Worm (Caenorhabditis elegans) whole organism, early embryonic: ENCODE measurements around the gene cnc-3.
A peak's percentile ranks its signal among the peaks of the same experiment; 100 is the strongest.

Experiments
- B0310.2 ChIP-seq: sonication (generic microtip); optimal IDR thresholded peaks from 2 replicates; lab custom pipeline; 2016; ENCODE audit warnings: mild to moderate bottlenecking, missing genetic modification characterization, missing compliant biosample characterization
- F13C5.2 ChIP-seq: sonication (generic microtip); optimal IDR thresholded peaks from 2 replicates; lab custom pipeline; 2017; ENCODE audit warnings: mild to moderate bottlenecking, missing genetic modification characterization, inconsistent platforms, missing compliant biosample characterization
- aly-1 ChIP-seq: sonication (generic microtip); optimal IDR thresholded peaks from 2 replicates; lab custom pipeline; 2016; ENCODE audit warnings: missing genetic modification characterization, missing compliant biosample characterization
- ama-1 ChIP-seq: fragments of 150-350 bp; optimal IDR thresholded peaks from 2 replicates; lab custom pipeline; 2014
- ceh-13 ChIP-seq: fragments of 200-800 bp; sonication (Bioruptor generic); optimal IDR thresholded peaks from 2 replicates; lab custom pipeline; 2018; ENCODE audit warnings: mild to moderate bottlenecking, missing genetic modification characterization, missing compliant biosample characterization
- ceh-36 ChIP-seq: sonication (generic microtip); optimal IDR thresholded peaks from 2 replicates; lab custom pipeline; 2016; ENCODE audit warnings: missing genetic modification characterization, inconsistent platforms, missing compliant biosample characterization
- ets-7 ChIP-seq: sonication (generic microtip); optimal IDR thresholded peaks from 2 replicates; lab custom pipeline; 2016; ENCODE audit warnings: missing genotype, missing genetic modification characterization, missing compliant biosample characterization
- flt-1 ChIP-seq: fragments of 200-800 bp; sonication (Bioruptor generic); IDR thresholded peaks from 2 replicates; pipeline ENCODE4 v1.3.6; 2022; ENCODE audit warnings: missing genetic modification characterization, missing compliant biosample characterization
- hmbx-1 ChIP-seq: sonication (generic microtip); optimal IDR thresholded peaks from 2 replicates; lab custom pipeline; 2016; ENCODE audit warnings: mild to moderate bottlenecking, missing genetic modification characterization, missing compliant biosample characterization
- hmg-4 ChIP-seq: fragments of 200-800 bp; sonication (Bioruptor generic); optimal IDR thresholded peaks from 2 replicates; lab custom pipeline; 2018; ENCODE audit warnings: mild to moderate bottlenecking, missing genetic modification characterization, missing compliant biosample characterization
- hnd-1 ChIP-seq: sonication (generic microtip); optimal IDR thresholded peaks from 2 replicates; lab custom pipeline; 2016; ENCODE audit warnings: missing genetic modification characterization, missing compliant biosample characterization
- pes-1 ChIP-seq: fragments of 200-800 bp; sonication (Bioruptor generic); IDR thresholded peaks from 2 replicates; pipeline ENCODE4 v1.3.6; 2022; ENCODE audit warnings: missing genetic modification reagents, missing genetic modification characterization, missing compliant biosample characterization
- scrt-1 ChIP-seq: fragments of 200-800 bp; sonication (Bioruptor generic); IDR thresholded peaks from 2 replicates; pipeline ENCODE4 v1.3.6; 2022; ENCODE audit warnings: missing genetic modification characterization, missing compliant biosample characterization
- sea-1 ChIP-seq: fragments of 200-800 bp; sonication (Bioruptor generic); conservative IDR thresholded peaks from 2 replicates; pipeline ENCODE4 v1.3.6; 2022; ENCODE audit warnings: missing genetic modification characterization, missing compliant biosample characterization
- tbx-11 ChIP-seq: fragments of 200-800 bp; sonication (Bioruptor generic); IDR thresholded peaks from 2 replicates; pipeline ENCODE4 v1.3.6; 2022; ENCODE audit warnings: missing genetic modification characterization, missing compliant biosample characterization
- tbx-37 ChIP-seq: fragments of 200-800 bp; sonication (Bioruptor generic); conservative IDR thresholded peaks from 2 replicates; pipeline ENCODE4 v1.3.6; 2022; ENCODE audit warnings: missing genetic modification reagents, missing genetic modification characterization, missing compliant biosample characterization
- tra-4 ChIP-seq: sonication (generic microtip); optimal IDR thresholded peaks from 2 replicates; lab custom pipeline; 2017; ENCODE audit warnings: missing genetic modification characterization, missing compliant biosample characterization

cnc-3 gene

DNA sequence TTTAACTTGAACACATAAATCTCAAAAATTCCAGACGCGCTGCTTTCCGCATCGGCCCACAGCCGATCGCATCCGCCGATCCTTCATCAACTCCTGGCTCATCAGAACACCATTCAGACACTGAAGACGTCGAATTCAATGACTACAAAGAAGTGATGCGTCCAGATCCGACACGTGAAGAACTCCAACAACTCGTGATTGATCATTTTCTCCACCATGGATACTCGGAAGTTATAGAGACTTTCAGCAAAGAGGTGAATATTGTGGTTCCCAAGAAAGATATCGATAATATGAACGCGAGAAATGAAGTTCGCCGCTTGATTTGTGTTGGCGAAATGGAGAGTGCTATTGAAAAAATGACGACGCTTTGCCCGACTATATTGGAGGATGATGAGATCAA lies 21.1 kb downstream of the cnc-3 start:
- TF ChIP-seq tbx-11 (no peak), aly-1 (no peak), tbx-37 (GFP tag; lab: Robert Waterston, UW) (no peak), sea-1 (GFP tag; lab: Robert Waterston, UW) (no peak), ama-1 (no peak)

DNA sequence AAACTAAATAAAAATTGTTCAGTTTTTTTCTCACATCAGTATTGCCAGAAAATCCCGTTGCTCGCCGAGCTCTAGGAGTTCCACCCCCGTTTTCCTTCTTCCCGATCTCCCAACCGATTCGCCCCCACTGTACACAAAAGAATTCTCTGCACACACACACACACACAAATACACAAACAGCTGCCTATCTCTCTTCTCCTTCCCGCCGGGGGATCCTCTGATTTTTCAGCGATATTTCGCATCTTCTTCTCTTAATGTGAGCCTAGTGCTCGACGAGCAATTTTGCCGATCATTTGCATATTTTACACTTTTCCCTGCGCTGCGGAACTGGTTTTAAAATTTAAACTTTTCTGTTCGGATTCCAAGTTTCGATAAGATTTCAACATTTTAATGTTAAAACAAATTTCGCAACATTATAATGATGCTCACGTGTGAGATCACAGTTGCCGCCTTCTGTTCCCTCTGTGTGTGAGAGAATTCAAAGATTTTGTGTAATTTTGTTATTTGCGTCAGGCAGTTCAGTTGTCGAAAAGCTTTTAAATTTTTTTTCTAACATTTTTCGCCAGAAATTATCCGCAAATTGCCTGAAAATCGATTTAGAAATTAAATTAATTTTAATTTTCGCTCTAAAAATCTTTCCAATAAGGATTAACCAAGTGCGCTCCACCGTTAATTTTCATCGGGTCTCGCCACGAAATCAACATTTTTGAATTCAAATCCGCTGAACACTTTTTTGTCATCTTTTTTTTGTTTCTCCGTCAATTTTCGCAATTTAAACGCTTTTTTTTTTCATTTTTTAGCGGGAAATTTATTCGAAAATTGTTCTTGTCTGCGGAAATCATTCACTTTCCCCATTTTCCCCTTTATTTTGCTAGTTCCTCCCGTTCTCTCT lies 23.5 kb downstream of the cnc-3 start:
- TF ChIP-seq ceh-36 (peak; percentile 6), scrt-1 (GFP tag; lab: Robert Waterston, UW) (no peak), pes-1 (GFP tag; lab: Robert Waterston, UW) (no peak), tbx-37 (GFP tag; lab: Robert Waterston, UW) (no peak), ama-1 (no peak), aly-1 (no peak), hnd-1 (no peak), F13C5.2 (tag; lab: Kevin White, UChicago) (no peak), hmg-4 (GFP tag; lab: Kevin White, UChicago) (peak; percentile 46), B0310.2 (tag; lab: Kevin White, UChicago) (no peak), sea-1 (GFP tag; lab: Robert Waterston, UW) (no peak), tbx-11 (no peak)

DNA sequence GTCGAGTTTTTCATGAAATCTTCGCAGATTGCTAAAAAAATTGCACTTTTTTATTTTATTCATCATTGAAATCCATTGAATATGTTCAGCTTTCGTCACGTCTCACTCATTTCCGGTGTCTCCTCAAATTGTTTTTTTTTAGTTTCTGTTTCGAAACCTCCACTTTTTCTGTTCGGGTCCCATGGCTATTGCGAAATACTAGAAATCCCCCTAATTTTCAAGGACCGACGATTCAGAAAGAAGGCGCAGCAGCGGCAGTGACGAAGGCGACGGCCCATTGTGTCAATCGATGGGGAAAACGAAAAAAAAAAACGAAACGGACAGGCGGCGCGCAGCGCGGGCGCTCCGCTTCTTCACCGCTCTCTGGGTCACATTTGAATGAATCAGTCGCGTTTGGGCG lies 24.2 kb downstream of the cnc-3 start:
- TF ChIP-seq flt-1 (GFP tag; lab: Robert Waterston, UW) (no peak), aly-1 (no peak), ceh-36 (no peak), hmbx-1 (tag; lab: Kevin White, UChicago) (no peak), tbx-37 (GFP tag; lab: Robert Waterston, UW) (no peak), sea-1 (GFP tag; lab: Robert Waterston, UW) (no peak), pes-1 (GFP tag; lab: Robert Waterston, UW) (no peak), scrt-1 (GFP tag; lab: Robert Waterston, UW) (no peak), ets-7 (no peak), hnd-1 (no peak), B0310.2 (tag; lab: Kevin White, UChicago) (no peak), ama-1 (no peak), ceh-13 (no peak), tbx-11 (no peak), F13C5.2 (tag; lab: Kevin White, UChicago) (no peak), tra-4 (tag; lab: Kevin White, UChicago) (no peak)

DNA sequence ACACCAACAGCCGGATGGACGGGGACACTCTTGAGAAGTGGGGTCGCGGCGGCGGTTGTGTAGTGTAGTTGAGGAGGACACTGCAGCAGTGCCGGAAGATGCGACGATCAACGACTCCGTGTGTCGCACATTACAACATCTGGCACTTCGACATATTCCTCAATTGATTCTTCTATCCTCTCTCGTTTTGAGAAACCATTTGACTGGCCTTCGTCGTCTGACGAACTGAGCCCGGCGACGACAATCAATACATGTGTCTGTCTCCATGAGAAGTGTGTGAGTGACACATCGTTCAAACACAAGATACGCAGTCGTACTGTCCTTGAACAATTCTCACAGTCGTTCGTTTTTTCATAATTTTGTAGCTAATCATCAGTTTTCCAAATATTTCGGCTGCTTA lies 24.8 kb downstream of the cnc-3 start:
- no peak for TF ChIP-seq ceh-13
- TF ChIP-seq hmg-4 (GFP tag; lab: Kevin White, UChicago), result peak; percentile 24

DNA sequence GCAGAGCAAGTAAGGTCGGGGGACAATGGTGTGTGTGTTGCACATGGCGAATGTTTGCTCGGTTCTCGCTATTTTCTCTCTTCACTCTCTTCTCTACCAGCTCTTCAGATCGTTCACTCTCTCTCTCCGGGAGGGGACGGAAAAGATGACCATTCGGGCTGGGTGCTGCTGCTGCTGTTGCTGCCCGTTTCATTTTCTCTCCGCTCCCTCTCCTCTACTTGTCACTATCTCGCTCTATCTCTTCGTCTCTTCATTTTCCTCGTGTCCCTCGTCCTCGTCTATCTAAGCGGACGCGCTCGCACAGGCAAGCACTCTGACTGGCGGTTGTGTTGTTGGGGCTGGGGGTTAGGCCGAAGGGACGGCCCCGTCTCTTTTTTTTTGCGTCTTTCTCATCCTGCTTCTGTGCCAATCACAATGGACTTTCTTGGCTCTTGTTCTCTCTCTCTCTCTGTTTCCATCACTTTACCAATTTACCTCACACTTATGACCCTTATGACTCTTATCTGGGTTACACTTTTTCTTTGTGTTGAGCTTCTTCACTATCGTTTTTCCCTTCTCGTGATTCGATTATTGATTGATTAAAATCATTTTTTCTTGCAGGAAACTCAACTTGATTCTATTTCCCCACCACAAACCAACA lies 26.8 kb downstream of the cnc-3 start, which contains the start of the genes F53E2.2 and unc-60:
TSS of gene F53E2.2 (plus strand) at position 601 of the 640 bp plus-strand sequence.
TSS of gene unc-60 (plus strand) at position 601 of the 640 bp plus-strand sequence.
- no peak for TF ChIP-seq tbx-37 (GFP tag; lab: Robert Waterston, UW)
- peak; percentile 66 for TF ChIP-seq aly-1
- TF ChIP-seq ceh-13, result no peak
- TF ChIP-seq hmg-4 (GFP tag; lab: Kevin White, UChicago), result peak; percentile 85
- no peak for TF ChIP-seq B0310.2 (tag; lab: Kevin White, UChicago)
- peak; percentile 29 for TF ChIP-seq F13C5.2 (tag; lab: Kevin White, UChicago)
- TF ChIP-seq ceh-36, result no peak
- peak; percentile 12 for TF ChIP-seq ets-7
- peak; percentile 46; the same call in 1 of the 2 replicates for TF ChIP-seq flt-1 (GFP tag; lab: Robert Waterston, UW)
- TF ChIP-seq scrt-1 (GFP tag; lab: Robert Waterston, UW), result no peak
- no peak for TF ChIP-seq ama-1
- TF ChIP-seq pes-1 (GFP tag; lab: Robert Waterston, UW), result 0 out of 2 replicates have a peak, but pooled peaks have one; percentile 19

DNA sequence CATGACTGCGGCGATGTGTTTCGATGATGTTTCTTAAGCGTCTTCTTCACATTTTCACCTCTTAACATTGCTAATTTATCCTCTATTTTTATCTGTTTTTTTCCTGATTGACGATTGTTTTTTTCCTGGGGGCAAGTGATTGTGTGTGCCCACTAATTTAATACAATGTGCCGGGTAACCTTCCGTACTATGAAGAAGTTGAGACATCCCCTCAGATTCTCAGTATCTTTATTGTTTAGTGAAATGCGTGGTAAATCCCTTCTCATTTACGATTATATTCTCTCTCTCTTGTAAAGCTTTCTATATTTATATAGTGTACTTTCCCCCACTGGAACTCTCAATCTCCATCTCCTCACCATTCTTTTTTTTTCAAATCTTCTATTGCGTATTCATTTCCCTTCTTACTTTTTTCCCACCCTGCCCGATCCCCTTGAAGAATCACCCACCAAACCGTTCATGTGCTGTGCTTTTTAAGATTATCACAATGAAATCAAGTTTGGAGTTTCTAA lies 28.5 kb downstream of the cnc-3 start:
- TF ChIP-seq flt-1 (GFP tag; lab: Robert Waterston, UW) (no peak), tbx-37 (GFP tag; lab: Robert Waterston, UW) (no peak), F13C5.2 (tag; lab: Kevin White, UChicago) (no peak), hmg-4 (GFP tag; lab: Kevin White, UChicago) (no peak), ama-1 (no peak), aly-1 (no peak), pes-1 (GFP tag; lab: Robert Waterston, UW) (no peak), hnd-1 (no peak), tbx-11 (no peak)

DNA sequence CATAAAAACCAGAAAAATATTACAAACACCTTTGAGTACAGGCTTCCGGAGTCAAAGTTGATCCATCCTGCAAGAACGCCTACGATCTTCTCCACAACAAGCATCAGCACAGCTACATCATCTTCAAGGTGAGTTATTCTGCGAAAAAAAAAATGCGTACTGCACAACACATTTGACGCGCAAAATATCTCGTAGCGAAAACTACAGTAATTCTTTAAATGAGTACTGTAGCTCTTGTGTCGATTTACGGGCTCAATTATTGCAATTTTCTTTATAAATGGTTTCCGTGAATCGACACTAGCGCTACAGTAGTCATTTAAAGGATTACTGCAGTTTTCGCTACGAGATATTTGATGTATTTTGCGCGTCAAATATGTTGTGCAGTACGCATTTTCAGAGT lies 29.0 kb downstream of the cnc-3 start:
- no peak for TF ChIP-seq tbx-37 (GFP tag; lab: Robert Waterston, UW)
- no peak for TF ChIP-seq scrt-1 (GFP tag; lab: Robert Waterston, UW)
- no peak for TF ChIP-seq ama-1
- TF ChIP-seq hmg-4 (GFP tag; lab: Kevin White, UChicago), result no peak
- TF ChIP-seq ets-7, result no peak
- TF ChIP-seq ceh-13, result no peak

DNA sequence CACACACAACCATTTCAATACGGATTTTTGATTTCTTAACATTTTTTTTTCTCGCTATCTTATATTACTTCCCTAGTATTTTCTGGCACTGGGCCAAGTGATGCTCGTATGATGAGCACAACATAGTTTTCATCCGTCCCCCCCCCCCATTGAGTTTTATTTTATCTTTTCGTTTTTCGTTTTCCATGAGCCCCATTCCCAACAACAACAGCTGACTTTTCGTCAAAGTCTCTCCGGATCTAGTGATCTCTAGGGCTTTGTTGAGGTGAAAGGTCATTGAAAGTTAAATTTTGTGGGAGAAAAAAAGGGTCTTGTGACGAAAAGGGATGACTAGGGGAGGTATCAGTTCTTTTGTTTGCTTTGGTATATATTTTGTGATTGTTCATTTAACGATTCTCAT lies 33.0 kb downstream of the cnc-3 start:
- TF ChIP-seq aly-1 (no peak), hnd-1 (no peak), hmbx-1 (tag; lab: Kevin White, UChicago) (no peak), ceh-13 (no peak), tra-4 (tag; lab: Kevin White, UChicago) (no peak), ets-7 (no peak), B0310.2 (tag; lab: Kevin White, UChicago) (no peak)
